Worm (Caenorhabditis elegans): ENCODE results near the gene nlp-35.

The nlp-35 gene

ce11 chrIV:9512836-9513235 lies 5.9 kb downstream of the nlp-35 start, which contains the start of gene C33A12.3:
Gene C33A12.3 (minus strand): TSS chrIV:9513002.
- TF ChIP-seq lin-39 (tag; optimal IDR thresholded peaks at IDR 0.05) (no peak), daf-12 (tag; optimal IDR thresholded peaks at IDR 0.05) (no peak), aly-2 (tag; optimal IDR thresholded peaks at IDR 0.05) (no peak), tbx-2 (tag; optimal IDR thresholded peaks at IDR 0.05) (no peak), eor-1 (tag; optimal IDR thresholded peaks at IDR 0.05) (no peak), nhr-28 (tag; optimal IDR thresholded peaks at IDR 0.05) (no peak), ceh-9 (tag; optimal IDR thresholded peaks at IDR 0.05) (no peak), nhr-76 (tag; optimal IDR thresholded peaks at IDR 0.05) (no peak), nhr-25 (tag; optimal IDR thresholded peaks at IDR 0.05) (no peak), nfya-1 (tag; optimal IDR thresholded peaks at IDR 0.05; ENCODE audit: insufficient read depth) (no peak), elt-2 (tag; optimal IDR thresholded peaks at IDR 0.05) (no peak), ceh-82 (tag; optimal IDR thresholded peaks at IDR 0.05) (no peak), nhr-11 (tag; optimal IDR thresholded peaks at IDR 0.05) (no peak), ceh-16 (tag; optimal IDR thresholded peaks at IDR 0.05) (no peak), snpc-4 (tag; optimal IDR thresholded peaks at IDR 0.05) (no peak), mdl-1 (tag; optimal IDR thresholded peaks at IDR 0.05) (no peak), nhr-237 (tag; optimal IDR thresholded peaks at IDR 0.05) (no peak), mml-1 (tag; optimal IDR thresholded peaks at IDR 0.05) (no peak), jun-1 (tag; optimal IDR thresholded peaks at IDR 0.05) (no peak), R02D3.7 (tag; optimal IDR thresholded peaks at IDR 0.05) (no peak)

ce11 chrIV:9511640-9512039 lies 7.1 kb downstream of the nlp-35 start:
- TF ChIP-seq eor-1 (tag; optimal IDR thresholded peaks at IDR 0.05) (no peak), daf-12 (tag; optimal IDR thresholded peaks at IDR 0.05) (no peak), ceh-16 (tag; optimal IDR thresholded peaks at IDR 0.05) (no peak), skn-1 (tag; optimal IDR thresholded peaks at IDR 0.05) (no peak), egl-5 (tag; optimal IDR thresholded peaks at IDR 0.05) (no peak), ceh-9 (tag; optimal IDR thresholded peaks at IDR 0.05) (no peak), nhr-11 (tag; optimal IDR thresholded peaks at IDR 0.05) (no peak), elt-2 (tag; optimal IDR thresholded peaks at IDR 0.05) (peak; percentile 43), nhr-237 (tag; optimal IDR thresholded peaks at IDR 0.05) (no peak), ceh-28 (tag; optimal IDR thresholded peaks at IDR 0.05) (no peak), jun-1 (tag; optimal IDR thresholded peaks at IDR 0.05) (no peak), pqm-1 (tag; optimal IDR thresholded peaks at IDR 0.05) (peak; percentile 40), nhr-76 (tag; optimal IDR thresholded peaks at IDR 0.05) (no peak), nhr-28 (tag; optimal IDR thresholded peaks at IDR 0.05) (no peak), fkh-2 (tag; optimal IDR thresholded peaks at IDR 0.05) (no peak), snpc-4 (tag; optimal IDR thresholded peaks at IDR 0.05) (peak; percentile 67), tbx-2 (tag; optimal IDR thresholded peaks at IDR 0.05) (no peak), nhr-43 (tag; optimal IDR thresholded peaks at IDR 0.05; ENCODE audit: poor library complexity, severe bottlenecking) (no peak), aly-2 (tag; optimal IDR thresholded peaks at IDR 0.05) (no peak), pha-4 (tag; optimal IDR thresholded peaks at IDR 0.05) (peak; percentile 23)

- TF ChIP-seq nhr-23 (tag; optimal IDR thresholded peaks at IDR 0.05): peak; percentile 73
- TF ChIP-seq nhr-237 (tag; optimal IDR thresholded peaks at IDR 0.05): no peak
- peak; percentile 72 for TF ChIP-seq R02D3.7 (tag; optimal IDR thresholded peaks at IDR 0.05)
- TF ChIP-seq elt-3 (tag; optimal IDR thresholded peaks at IDR 0.05): no peak
- peak; percentile 94 for TF ChIP-seq ama-1 (optimal IDR thresholded peaks at IDR 0.05)
- TF ChIP-seq egl-27 (tag; optimal IDR thresholded peaks at IDR 0.05): no peak
- peak; percentile 32 for TF ChIP-seq fkh-10 (GFP tag; optimal IDR thresholded peaks at IDR 0.05)
- TF ChIP-seq pha-4 (tag; optimal IDR thresholded peaks at IDR 0.05): peak; percentile 43
- TF ChIP-seq ceh-28 (tag; optimal IDR thresholded peaks at IDR 0.05): peak; percentile 59
- peak; percentile 90 for TF ChIP-seq nfya-1 (tag; optimal IDR thresholded peaks at IDR 0.05; ENCODE audit: insufficient read depth)
- peak; percentile 59 for TF ChIP-seq egl-5 (tag; optimal IDR thresholded peaks at IDR 0.05)
- TF ChIP-seq lsy-12 (tag; optimal IDR thresholded peaks at IDR 0.05): peak; percentile 83
- TF ChIP-seq elt-1 (tag; optimal IDR thresholded peaks at IDR 0.05): no peak
- TF ChIP-seq ceh-9 (tag; optimal IDR thresholded peaks at IDR 0.05): no peak
- TF ChIP-seq fkh-2 (tag; optimal IDR thresholded peaks at IDR 0.05): no peak
- peak; percentile 41 for TF ChIP-seq lin-15B (tag; optimal IDR thresholded peaks at IDR 0.05)
- peak; percentile 49 for TF ChIP-seq daf-12 (tag; optimal IDR thresholded peaks at IDR 0.05)
- peak; percentile 64 for TF ChIP-seq nhr-43 (tag; optimal IDR thresholded peaks at IDR 0.05; ENCODE audit: poor library complexity, severe bottlenecking)
- TF ChIP-seq ceh-82 (tag; optimal IDR thresholded peaks at IDR 0.05): peak; percentile 76
- peak; percentile 55 for TF ChIP-seq nhr-76 (tag; optimal IDR thresholded peaks at IDR 0.05)
- no peak for TF ChIP-seq nhr-12 (tag; optimal IDR thresholded peaks at IDR 0.05)
- TF ChIP-seq nhr-28 (tag; optimal IDR thresholded peaks at IDR 0.05): peak; percentile 59
- TF ChIP-seq lin-39 (tag; optimal IDR thresholded peaks at IDR 0.05): peak; percentile 37
- no peak for TF ChIP-seq mml-1 (tag; optimal IDR thresholded peaks at IDR 0.05)
- peak; percentile 1 for TF ChIP-seq fos-1 (tag; optimal IDR thresholded peaks at IDR 0.05)
- TF ChIP-seq eor-1 (tag; optimal IDR thresholded peaks at IDR 0.05): no peak
- TF ChIP-seq jun-1 (tag; optimal IDR thresholded peaks at IDR 0.05): peak; percentile 28
- no peak for TF ChIP-seq nhr-67 (tag; optimal IDR thresholded peaks at IDR 0.05)
- peak; percentile 88 for TF ChIP-seq hmg-11 (tag; optimal IDR thresholded peaks at IDR 0.05)
- TF ChIP-seq nhr-11 (tag; optimal IDR thresholded peaks at IDR 0.05): no peak
- peak; percentile 0 for TF ChIP-seq pqm-1 (tag; optimal IDR thresholded peaks at IDR 0.05)
- TF ChIP-seq zag-1 (tag; optimal IDR thresholded peaks at IDR 0.05): peak; percentile 51
- TF ChIP-seq sea-2 (GFP tag; optimal IDR thresholded peaks at IDR 0.05): no peak
- TF ChIP-seq tbx-2 (tag; optimal IDR thresholded peaks at IDR 0.05): peak; percentile 68
- peak; percentile 92 for TF ChIP-seq nhr-25 (tag; optimal IDR thresholded peaks at IDR 0.05)
- peak; percentile 99 for TF ChIP-seq snpc-4 (tag; optimal IDR thresholded peaks at IDR 0.05)
- no peak for TF ChIP-seq ZK546.5 (tag; optimal IDR thresholded peaks at IDR 0.05)
- TF ChIP-seq nhr-77 (tag; optimal IDR thresholded peaks at IDR 0.05): no peak
- TF ChIP-seq skn-1 (tag; optimal IDR thresholded peaks at IDR 0.05): no peak
- no peak for TF ChIP-seq aly-2 (tag; optimal IDR thresholded peaks at IDR 0.05)
- peak; percentile 47 for TF ChIP-seq mdl-1 (tag; optimal IDR thresholded peaks at IDR 0.05)
- peak; percentile 20 for TF ChIP-seq unc-62 (GFP tag; optimal IDR thresholded peaks at IDR 0.05)
Observed at ce11 chrIV:9511221-9511638, 7.5 kb downstream of the nlp-35 start.

Measured in whole organism, L3 larva.